Fruit fly (Drosophila melanogaster) whole organism, pupa: ENCODE measurements around the gene Or94b.

ENCODE experiments used
- CG10348 ChIP-seq: fragments of 200-800 bp; sonication (Bioruptor generic); IDR thresholded peaks from 2 replicates; pipeline ENCODE4 v1.3.6; 2022; ENCODE audit warnings: missing biosample characterization, missing genetic modification characterization
- CG12605 ChIP-seq: fragments of 200-800 bp; sonication (Bioruptor generic); IDR thresholded peaks from 2 replicates; pipeline ENCODE4 v1.3.6; 2022; ENCODE audit warnings: missing biosample characterization, missing genetic modification characterization
- CG13204 ChIP-seq: fragments of 200-800 bp; sonication (Bioruptor generic); optimal IDR thresholded peaks from 2 replicates; lab custom pipeline; 2018; ENCODE audit warnings: missing biosample characterization, mild to moderate bottlenecking, missing genetic modification characterization, moderate library complexity
- CG14655 ChIP-seq: fragments of 200-800 bp; sonication (Bioruptor generic); optimal IDR thresholded peaks from 3 replicates; lab custom pipeline; 2017; ENCODE audit warnings: mild to moderate bottlenecking, missing biosample characterization, missing genetic modification reagents, missing genetic modification characterization
- CG17806 ChIP-seq: fragments of 200-800 bp; sonication (Bioruptor generic); optimal IDR thresholded peaks from 2 replicates; lab custom pipeline; 2018; ENCODE audit warnings: missing biosample characterization, mild to moderate bottlenecking, missing genetic modification characterization, moderate library complexity
- CG32121 ChIP-seq: fragments of 200-800 bp; sonication (Bioruptor generic); IDR thresholded peaks from 2 replicates; pipeline ENCODE4 v1.3.6; 2022; ENCODE audit warnings: missing biosample characterization, missing genetic modification characterization
- CG34367 ChIP-seq: fragments of 200-800 bp; sonication (Bioruptor generic); optimal IDR thresholded peaks from 2 replicates; lab custom pipeline; 2018; ENCODE audit warnings: missing biosample characterization, mild to moderate bottlenecking, missing genetic modification characterization
- CG4496 ChIP-seq: fragments of 200-800 bp; sonication (Bioruptor generic); IDR thresholded peaks from 3 replicates; pipeline ENCODE4 v1.3.6; 2022; ENCODE audit warnings: missing biosample characterization, missing genetic modification characterization
- CG8159 ChIP-seq: fragments of 200-800 bp; sonication (Bioruptor generic); optimal IDR thresholded peaks from 3 replicates; lab custom pipeline; 2018; ENCODE audit warnings: missing biosample characterization, mild to moderate bottlenecking, missing genetic modification characterization, moderate library complexity
- CG8301 ChIP-seq: fragments of 200-800 bp; sonication (Bioruptor generic); optimal IDR thresholded peaks from 2 replicates; lab custom pipeline; 2018; ENCODE audit warnings: missing biosample characterization, mild to moderate bottlenecking, missing genetic modification characterization
- CG9948 ChIP-seq: fragments of 200-800 bp; sonication (Bioruptor generic); optimal IDR thresholded peaks from 2 replicates; lab custom pipeline; 2018; ENCODE audit warnings: missing biosample characterization, mild to moderate bottlenecking, missing genetic modification characterization, moderate library complexity
- D1 ChIP-seq: fragments of 200-800 bp; sonication (Bioruptor generic); optimal IDR thresholded peaks from 2 replicates; lab custom pipeline; 2018; ENCODE audit warnings: missing biosample characterization, mild to moderate bottlenecking, missing genetic modification characterization, moderate library complexity
- EcR ChIP-seq: fragments of 200-800 bp; sonication (Bioruptor generic); optimal IDR thresholded peaks from 3 replicates; lab custom pipeline; 2019; ENCODE audit warnings: missing biosample characterization, missing genetic modification characterization, mild to moderate bottlenecking, moderate library complexity, missing genetic modification reagents
- Ets98B ChIP-seq: fragments of 200-800 bp; sonication (Bioruptor generic); IDR thresholded peaks from 2 replicates; pipeline ENCODE4 v1.3.6; 2022; ENCODE audit warnings: missing biosample characterization, missing genetic modification characterization
- Pif1A ChIP-seq: fragments of 200-800 bp; sonication (Bioruptor generic); optimal IDR thresholded peaks from 3 replicates; lab custom pipeline; 2016; ENCODE audit warnings: missing biosample characterization, missing genetic modification characterization
- Pif1B ChIP-seq: fragments of 200-800 bp; sonication (Bioruptor generic); optimal IDR thresholded peaks from 3 replicates; lab custom pipeline; 2016; ENCODE audit warnings: missing biosample characterization, missing genetic modification characterization
- Snoo ChIP-seq: fragments of 200-800 bp; sonication (Bioruptor generic); optimal IDR thresholded peaks from 3 replicates; lab custom pipeline; 2017; ENCODE audit warnings: missing biosample characterization, mild to moderate bottlenecking, missing genetic modification characterization, inconsistent platforms
- fd96Ca ChIP-seq: fragments of 200-800 bp; sonication (Bioruptor generic); IDR thresholded peaks from 3 replicates; pipeline ENCODE4 v1.3.6; 2022; ENCODE audit warnings: missing biosample characterization, missing genetic modification characterization
- gl ChIP-seq: fragments of 200-800 bp; sonication (Bioruptor generic); optimal IDR thresholded peaks from 2 replicates; lab custom pipeline; 2018; ENCODE audit warnings: missing biosample characterization, mild to moderate bottlenecking, missing genetic modification characterization
- rn ChIP-seq: fragments of 200-800 bp; sonication (Bioruptor generic); IDR thresholded peaks from 2 replicates; pipeline ENCODE4 v1.3.6; 2022; ENCODE audit warnings: missing biosample characterization, missing genetic modification characterization

The Or94b gene

DNA sequence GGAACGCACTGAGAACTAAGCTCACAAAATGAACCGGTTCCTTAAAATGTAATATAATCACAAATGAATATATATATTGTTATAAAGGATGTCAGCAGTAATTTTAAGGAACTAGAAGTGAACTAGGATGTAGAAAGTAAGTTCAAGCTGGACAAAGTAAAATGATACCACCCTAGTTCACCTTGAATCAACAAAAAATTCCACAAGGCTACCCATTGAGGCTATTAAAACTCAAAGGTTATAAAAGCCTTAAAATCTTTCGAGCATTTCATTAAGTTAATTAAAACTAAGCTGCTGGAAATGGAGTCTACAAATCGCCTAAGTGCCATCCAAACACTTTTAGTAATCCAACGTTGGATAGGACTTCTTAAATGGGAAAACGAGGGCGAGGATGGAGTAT lies at the start of gene Or94b:
Gene Or94b (plus strand): TSS at position 301 of the 400 bp plus-strand sequence.
- TF ChIP-seq fd96Ca, result no peak
- TF ChIP-seq CG14655 (GFP tag; lab: Kevin White, UChicago), result no peak
- no peak for TF ChIP-seq CG13204 (GFP tag; lab: Kevin White, UChicago)
- TF ChIP-seq Pif1A (GFP tag; lab: Kevin White, UChicago), result no peak
- no peak for TF ChIP-seq CG12605 (GFP tag; lab: Robert Waterston, UW)
- no peak for TF ChIP-seq CG8159 (tag; lab: Kevin White, UChicago)
- TF ChIP-seq rn (GFP tag; lab: Robert Waterston, UW), result no peak
- no peak for TF ChIP-seq CG17806 (tag; lab: Kevin White, UChicago)

dm6 chr3R:22965220-22965619 lies 23.9 kb upstream of the Or94b start:
- no peak for TF ChIP-seq Pif1A (GFP tag; lab: Kevin White, UChicago)
- no peak for TF ChIP-seq CG4496
- TF ChIP-seq EcR (GFP tag; lab: Kevin White, UChicago), result no peak
- TF ChIP-seq CG14655 (GFP tag; lab: Kevin White, UChicago), result peak; percentile 3
- TF ChIP-seq CG8159 (tag; lab: Kevin White, UChicago), result peak; percentile 21
- no peak for TF ChIP-seq CG10348
- TF ChIP-seq fd96Ca, result no peak
- TF ChIP-seq CG13204 (GFP tag; lab: Kevin White, UChicago), result no peak
- TF ChIP-seq, all 21 proteins: peak for 2

dm6 chr3R:22965984-22966383 lies 23.1 kb upstream of the Or94b start, which contains the start of gene Tpl94D:
TSS of gene Tpl94D (plus strand) at chr3R:22966284.
- TF ChIP-seq Snoo (tag; lab: Kevin White, UChicago), result no peak
- no peak for TF ChIP-seq CG10348
- TF ChIP-seq Pif1A (GFP tag; lab: Kevin White, UChicago), result no peak
- TF ChIP-seq CG17806 (tag; lab: Kevin White, UChicago), result no peak
- no peak for TF ChIP-seq CG8159 (tag; lab: Kevin White, UChicago)
- TF ChIP-seq gl (tag; lab: Kevin White, UChicago), result no peak
- TF ChIP-seq EcR (GFP tag; lab: Kevin White, UChicago), result no peak

dm6 chr3R:22976997-22977396 lies 12.1 kb upstream of the Or94b start, which contains the start of gene Gbp3:
TSS of gene Gbp3 (plus strand) at chr3R:22977270.
- TF ChIP-seq CG34367 (tag; lab: Kevin White, UChicago) (no peak), EcR (GFP tag; lab: Kevin White, UChicago) (no peak), gl (tag; lab: Kevin White, UChicago) (no peak), CG8301 (no peak), CG13204 (GFP tag; lab: Kevin White, UChicago) (no peak), rn (GFP tag; lab: Robert Waterston, UW) (no peak), CG32121 (GFP tag; lab: Robert Waterston, UW) (no peak), CG10348 (no peak), Snoo (tag; lab: Kevin White, UChicago) (no peak), CG8159 (tag; lab: Kevin White, UChicago) (no peak), CG14655 (GFP tag; lab: Kevin White, UChicago) (no peak), D1 (tag; lab: Kevin White, UChicago) (no peak), CG17806 (tag; lab: Kevin White, UChicago) (no peak), fd96Ca (no peak)

- no peak for TF ChIP-seq CG14655 (GFP tag; lab: Kevin White, UChicago)
- no peak for TF ChIP-seq CG17806 (tag; lab: Kevin White, UChicago)
- TF ChIP-seq EcR (GFP tag; lab: Kevin White, UChicago), result no peak
- TF ChIP-seq CG8159 (tag; lab: Kevin White, UChicago), result no peak
Observed at dm6 chr3R:22986981-22987380, 2.1 kb upstream of the Or94b start, which contains the start of gene Or94a. TSS of gene Or94a (plus strand) at chr3R:22987281.

- TF ChIP-seq gl (tag; lab: Kevin White, UChicago) (no peak), CG10348 (no peak), Snoo (tag; lab: Kevin White, UChicago) (no peak), EcR (GFP tag; lab: Kevin White, UChicago) (no peak), rn (GFP tag; lab: Robert Waterston, UW) (no peak), CG14655 (GFP tag; lab: Kevin White, UChicago) (no peak), D1 (tag; lab: Kevin White, UChicago) (no peak), CG4496 (no peak), Ets98B (GFP tag; lab: Robert Waterston, UW) (no peak), CG12605 (GFP tag; lab: Robert Waterston, UW) (no peak), CG8301 (no peak), CG9948 (tag; lab: Kevin White, UChicago) (no peak), CG34367 (tag; lab: Kevin White, UChicago) (no peak), CG17806 (tag; lab: Kevin White, UChicago) (no peak), Pif1B (GFP tag; lab: Kevin White, UChicago) (no peak), Pif1A (GFP tag; lab: Kevin White, UChicago) (no peak), CG8159 (tag; lab: Kevin White, UChicago) (no peak), CG32121 (GFP tag; lab: Robert Waterston, UW) (no peak)
Observed at dm6 chr3R:22997912-22998622, 9.0 kb downstream of the Or94b start, which contains the start of gene Nha2. TSS of gene Nha2 (minus strand) at chr3R:22998528.
